Worm (Caenorhabditis elegans): ENCODE data around the gene Y41D4A.4.

- no peak for TF ChIP-seq T22C8.4 (GFP tag; IDR thresholded peaks at IDR 0.05)
- TF ChIP-seq ztf-29 (GFP tag; IDR thresholded peaks at IDR 0.05), result no peak
- no peak for TF ChIP-seq ztf-23 (GFP tag; IDR thresholded peaks at IDR 0.05)
- no peak for TF ChIP-seq flt-1 (GFP tag; IDR thresholded peaks at IDR 0.05)
- no peak for TF ChIP-seq tab-1 (GFP tag; IDR thresholded peaks at IDR 0.05)
- TF ChIP-seq cog-1 (tag; optimal IDR thresholded peaks at IDR 0.05), result no peak
- TF ChIP-seq med-1 (GFP tag; optimal IDR thresholded peaks at IDR 0.05; ENCODE audit: insufficient read depth), result no peak
- no peak for TF ChIP-seq ref-1 (GFP tag; conservative IDR thresholded peaks at IDR 0.05)
Observed at ce11 chrIV:1753481-1753880, 7.7 kb downstream of the Y41D4A.4 start, which contains the start of gene Y41D4A.3.

Data from whole organism, midembryonic.